Fruit fly (Drosophila melanogaster): ENCODE results near the gene CkIIalpha-i1.

CkIIalpha-i1 gene

DNA sequence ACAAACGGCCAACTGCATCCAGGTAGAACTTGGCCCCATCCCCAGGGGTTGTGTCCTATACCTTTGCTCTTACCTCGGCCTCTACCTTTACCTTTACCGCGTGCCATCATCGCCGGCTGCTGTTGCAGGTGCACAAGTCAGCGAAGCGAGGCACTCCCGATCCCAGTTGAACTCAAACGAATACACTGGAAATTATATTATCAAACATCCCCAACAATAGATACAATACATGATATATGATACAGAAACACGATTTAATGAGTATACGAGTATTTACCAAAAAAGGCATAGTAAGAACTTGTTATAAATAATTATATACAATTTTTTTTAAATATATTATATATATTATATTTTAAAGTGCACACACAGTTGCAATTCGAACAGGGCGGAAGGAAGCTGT lies 30.4 kb downstream of the CkIIalpha-i1 start (continued):
- TF ChIP-seq zf30C (GFP tag; optimal IDR thresholded peaks at IDR 0.05) (peak; percentile 89), CG2116 (GFP tag; optimal IDR thresholded peaks at IDR 0.05) (no peak), CG15479 (GFP tag; optimal IDR thresholded peaks at IDR 0.05) (peak; percentile 66), dmrt11E (tag; optimal IDR thresholded peaks at IDR 0.05) (peak; percentile 66), CG4404 (GFP tag; IDR thresholded peaks at IDR 0.05) (peak; percentile 56), dan (GFP tag; IDR thresholded peaks at IDR 0.05) (peak; percentile 38; the same call in 1 of the 2 replicates), CG8924 (tag; optimal IDR thresholded peaks at IDR 0.05) (peak; percentile 51), Xrp1 (GFP tag; IDR thresholded peaks at IDR 0.05) (peak; percentile 55; the same call in 1 of the 2 replicates), nau (GFP tag; optimal IDR thresholded peaks at IDR 0.05) (no peak), CG7271 (tag; optimal IDR thresholded peaks at IDR 0.05) (peak; percentile 70), knrl (GFP tag; IDR thresholded peaks at IDR 0.05; ENCODE audit: partially characterized antibody) (no peak), ac (GFP tag; optimal IDR thresholded peaks at IDR 0.05) (peak; percentile 89), zen (tag; optimal IDR thresholded peaks at IDR 0.05) (peak; percentile 72), CG9727 (GFP tag; optimal IDR thresholded peaks at IDR 0.05) (peak; percentile 48), sens (GFP tag) (peak; percentile 73), CG2712 (tag; optimal IDR thresholded peaks at IDR 0.05) (peak; percentile 59), CG15696 (tag; optimal IDR thresholded peaks at IDR 0.05) (peak; percentile 80), dysf (GFP tag; IDR thresholded peaks at IDR 0.05) (no peak)

DNA sequence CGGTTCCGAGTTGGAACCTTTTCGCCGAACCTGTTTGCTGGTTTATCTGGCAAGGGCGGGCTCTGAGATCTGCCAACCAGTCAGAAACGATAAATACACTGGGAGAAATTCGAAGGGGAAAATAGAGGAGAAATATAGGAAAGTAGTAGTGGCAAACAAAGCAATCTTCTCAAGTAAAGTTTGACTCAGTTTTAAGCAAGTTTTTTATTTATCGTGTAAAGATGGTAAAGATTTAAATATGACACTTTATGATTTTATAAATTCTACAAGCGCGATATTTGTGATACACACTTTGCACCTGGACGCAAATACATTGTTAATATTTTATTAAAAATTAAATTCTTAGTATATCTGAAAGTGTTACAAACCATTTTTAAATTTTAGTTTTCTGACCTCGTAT lies 30.9 kb downstream of the CkIIalpha-i1 start:
- TF ChIP-seq CG4854 (GFP tag; optimal IDR thresholded peaks at IDR 0.05) = no peak
- TF ChIP-seq crp (GFP tag; optimal IDR thresholded peaks at IDR 0.05) = no peak
- TF ChIP-seq CG12299 (tag; optimal IDR thresholded peaks at IDR 0.05) = no peak
- TF ChIP-seq dmrt11E (tag; optimal IDR thresholded peaks at IDR 0.05) = peak; percentile 53
- TF ChIP-seq CG10147 (GFP tag; optimal IDR thresholded peaks at IDR 0.05) = no peak
- no peak for TF ChIP-seq CG10959 (GFP tag; IDR thresholded peaks at IDR 0.05)
- no peak for TF ChIP-seq btn (GFP tag; optimal IDR thresholded peaks at IDR 0.05)
- TF ChIP-seq CG30431 (GFP tag; optimal IDR thresholded peaks at IDR 0.05) = peak; percentile 26
- no peak for TF ChIP-seq CG5180 (GFP tag; optimal IDR thresholded peaks at IDR 0.05)
- TF ChIP-seq CG18262 (tag; optimal IDR thresholded peaks at IDR 0.05) = peak; percentile 58
- peak; percentile 5 for TF ChIP-seq Usf (GFP tag; optimal IDR thresholded peaks at IDR 0.05)
- TF ChIP-seq trem (tag; optimal IDR thresholded peaks at IDR 0.05) = peak; percentile 2
- TF ChIP-seq GATAe (GFP tag; conservative IDR thresholded peaks at IDR 0.05) = no peak
- TF ChIP-seq az2 (GFP tag; optimal IDR thresholded peaks at IDR 0.05) = peak; percentile 10
- TF ChIP-seq Camta (GFP tag; optimal IDR thresholded peaks at IDR 0.05) = no peak
- no peak for TF ChIP-seq ato (GFP tag; IDR thresholded peaks at IDR 0.05; ENCODE audit: partially characterized antibody)
- peak; percentile 68 for TF ChIP-seq CG9727 (GFP tag; optimal IDR thresholded peaks at IDR 0.05)
- TF ChIP-seq Chrac-16 (GFP tag; optimal IDR thresholded peaks at IDR 0.05) = peak; percentile 7
- TF ChIP-seq Xrp1 (GFP tag; IDR thresholded peaks at IDR 0.05) = peak; percentile 11; the same call in 1 of the 2 replicates
- TF ChIP-seq Nf-YB (GFP tag; optimal IDR thresholded peaks at IDR 0.05) = no peak
- TF ChIP-seq p53 (GFP tag; optimal IDR thresholded peaks at IDR 0.05) = no peak
- TF ChIP-seq CG12391 (tag; optimal IDR thresholded peaks at IDR 0.05) = no peak
- peak; percentile 14 for TF ChIP-seq gem (tag; optimal IDR thresholded peaks at IDR 0.05)
- no peak for TF ChIP-seq CG11560 (tag; IDR thresholded peaks at IDR 0.05)
- TF ChIP-seq CG17912 (GFP tag; optimal IDR thresholded peaks at IDR 0.05) = no peak
- TF ChIP-seq esg (GFP tag; conservative IDR thresholded peaks at IDR 0.05) = no peak
- peak; percentile 10 for TF ChIP-seq CoRest (tag; optimal IDR thresholded peaks at IDR 0.05)
- no peak for TF ChIP-seq CG8290 (GFP tag; optimal IDR thresholded peaks at IDR 0.05)
- TF ChIP-seq CG8290 (tag; optimal IDR thresholded peaks at IDR 0.05) = no peak
- no peak for TF ChIP-seq CG11696 (GFP tag; IDR thresholded peaks at IDR 0.05)
- TF ChIP-seq CG9609 (GFP tag; optimal IDR thresholded peaks at IDR 0.05) = no peak
- TF ChIP-seq aop (GFP tag; IDR thresholded peaks at IDR 0.05) = no peak
- no peak for TF ChIP-seq pum (GFP tag; optimal IDR thresholded peaks at IDR 0.05)
- TF ChIP-seq lola (GFP tag; optimal IDR thresholded peaks at IDR 0.05) = peak in 1 of 3 experiments; percentile 54
- no peak for TF ChIP-seq CG42726 (GFP tag; IDR thresholded peaks at IDR 0.05; ENCODE audit: partially characterized antibody)
